Fruit fly (Drosophila melanogaster): ENCODE measurements around the gene wdb.

DNA sequence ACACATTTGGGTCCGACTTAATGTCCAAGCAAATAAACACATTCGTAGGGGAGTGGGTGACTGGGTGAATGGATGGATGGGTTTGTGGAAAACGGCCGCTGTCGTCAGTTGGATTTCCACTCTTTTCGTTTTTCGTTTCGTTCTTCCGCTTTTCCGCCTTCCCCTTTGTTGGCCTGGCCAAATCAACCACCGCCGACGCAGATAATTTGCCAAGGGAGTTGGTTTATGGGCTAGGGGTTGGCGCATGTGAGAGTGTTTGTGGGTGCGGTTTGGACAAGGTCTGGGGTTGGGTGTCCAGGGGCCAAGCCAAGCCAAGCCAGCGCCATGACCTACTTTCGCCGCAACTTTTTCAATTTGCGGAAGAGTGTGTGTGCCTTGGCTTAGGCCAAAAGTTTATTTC is 41.0 kb upstream of the wdb start:
- TF ChIP-seq h (optimal IDR thresholded peaks at IDR 0.05) (no peak), psq (optimal IDR thresholded peaks at IDR 0.05) (no peak)
